Fruit fly (Drosophila melanogaster) whole organism: ENCODE measurements around the gene WRNexo.

Source experiments
- Dll ChIP-seq: fragments of >200 bp; optimal IDR thresholded peaks from 2 replicates; lab custom pipeline; 2017
- usp ChIP-seq: fragments of >200 bp; optimal IDR thresholded peaks from 2 replicates; lab custom pipeline; 2017; ENCODE audit warnings: missing biosample characterization, missing genetic modification characterization, mixed read lengths

DNA sequence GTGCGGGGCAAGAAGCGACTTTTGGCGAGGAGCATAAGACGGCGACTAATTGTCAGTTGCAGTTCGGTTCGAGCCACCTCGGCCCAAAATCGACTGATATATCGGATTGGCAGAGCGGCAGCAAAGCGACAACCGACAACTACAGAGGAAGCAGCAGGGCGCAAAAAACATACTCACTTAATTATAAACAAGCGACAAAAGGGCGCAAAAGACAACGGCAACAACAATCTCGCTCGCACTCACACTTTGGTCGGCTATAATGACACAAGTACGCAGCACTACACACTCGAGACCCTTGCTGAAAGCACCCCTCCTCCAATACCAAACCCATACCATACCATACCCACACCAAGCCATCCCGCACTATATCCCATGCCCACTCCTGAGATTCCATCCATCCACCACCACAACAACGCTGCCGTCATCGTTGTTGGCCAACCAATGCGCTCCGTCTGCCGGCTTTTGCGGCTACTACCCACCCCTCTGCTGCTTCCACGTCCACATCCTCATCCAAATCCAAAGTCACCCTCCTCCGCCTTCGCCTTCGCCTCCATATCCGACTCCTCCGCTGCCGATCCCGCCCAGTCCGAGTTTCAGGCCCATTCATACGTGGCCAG, 6.8 kb upstream of the WRNexo start, which contains the start of gene gl:
- TF ChIP-seq usp (GFP tag; lab: Kevin White, UChicago) (no peak), Dll (lab: Kevin White, UChicago) (no peak)
